Worm (Caenorhabditis elegans): ENCODE results near the gene nape-1.

ce11 chrIV:3698201-3698600, 42.5 kb downstream of the nape-1 start, which contains the start of gene Y37E11AL.2:
- TF ChIP-seq ztf-26 (tag; optimal IDR thresholded peaks at IDR 0.05) (no peak), F57C9.4 (tag; optimal IDR thresholded peaks at IDR 0.05) (no peak), aptf-2 (GFP tag; conservative IDR thresholded peaks at IDR 0.05) (no peak), fkh-3 (tag; optimal IDR thresholded peaks at IDR 0.05) (no peak), lin-40 (tag; optimal IDR thresholded peaks at IDR 0.05) (no peak), madf-6 (GFP tag; IDR thresholded peaks at IDR 0.05) (no peak), C06A6.2 (GFP tag; conservative IDR thresholded peaks at IDR 0.05) (no peak), hlh-26 (GFP tag; conservative IDR thresholded peaks at IDR 0.05) (no peak), dpl-1 (GFP tag; optimal IDR thresholded peaks at IDR 0.05) (no peak)
